Fruit fly (Drosophila melanogaster) whole organism, embryonic: ENCODE results near the gene CdGAPr.

Experiments
- Awh ChIP-seq: fragments of 200-800 bp; sonication (Bioruptor generic); IDR thresholded peaks from 2 replicates; pipeline ENCODE4, ENCODE4 v1.3.6; 2022; ENCODE audit warnings: missing biosample characterization, missing genetic modification characterization
- Blimp-1 ChIP-seq: fragments of 200-800 bp; sonication (Bioruptor generic); optimal IDR thresholded peaks from 3 replicates; lab custom pipeline; 2018; ENCODE audit warnings: missing biosample characterization, missing genetic modification characterization, mild to moderate bottlenecking, moderate library complexity, missing genetic modification reagents
- CG10209 ChIP-seq: fragments of 200-800 bp; sonication (Bioruptor generic); optimal IDR thresholded peaks from 3 replicates; lab custom pipeline; 2017; ENCODE audit warnings: missing biosample characterization, mild to moderate bottlenecking, missing genetic modification characterization, missing genetic modification reagents
- CG12155 ChIP-seq: fragments of 200-800 bp; sonication (Bioruptor generic); optimal IDR thresholded peaks from 3 replicates; lab custom pipeline; 2016; ENCODE audit warnings: missing biosample characterization, missing genetic modification characterization
- CG13123 ChIP-seq: fragments of 200-800 bp; sonication (Bioruptor generic); optimal IDR thresholded peaks from 2 replicates; lab custom pipeline; 2016; ENCODE audit warnings: missing biosample characterization, missing genetic modification characterization
- CG14441 ChIP-seq: fragments of 200-800 bp; sonication (Bioruptor generic); IDR thresholded peaks from 2 replicates; pipeline ENCODE4 v1.3.6; 2022; ENCODE audit warnings: missing biosample characterization, missing genetic modification characterization
- CG17802 ChIP-seq: fragments of 200-800 bp; sonication (Bioruptor generic); optimal IDR thresholded peaks from 2 replicates; lab custom pipeline; 2018; ENCODE audit warnings: missing biosample characterization, mild to moderate bottlenecking, missing genetic modification characterization, moderate library complexity
- CG18599 ChIP-seq: fragments of 200-800 bp; sonication (Bioruptor generic); optimal IDR thresholded peaks from 3 replicates; lab custom pipeline; 2017; ENCODE audit warnings: missing biosample characterization, missing genetic modification characterization, mild to moderate bottlenecking, moderate library complexity, missing genetic modification reagents
- CG2199 ChIP-seq: fragments of 200-800 bp; sonication (Bioruptor generic); IDR thresholded peaks from 3 replicates; pipeline ENCODE4 v1.3.6; 2022; ENCODE audit warnings: missing biosample characterization, missing genetic modification characterization
- CG2712 ChIP-seq: fragments of 200-800 bp; optimal IDR thresholded peaks from 3 replicates; lab custom pipeline; 2019; ENCODE audit warnings: missing biosample characterization, mild to moderate bottlenecking, missing genetic modification characterization, moderate library complexity
- CG3163 ChIP-seq: fragments of 200-800 bp; sonication (Bioruptor generic); optimal IDR thresholded peaks from 3 replicates; lab custom pipeline; 2016; ENCODE audit warnings: missing biosample characterization, missing genetic modification characterization
- CG3847 ChIP-seq: fragments of 200-800 bp; sonication (Bioruptor generic); IDR thresholded peaks from 2 replicates; pipeline ENCODE4 v1.3.6; 2022; ENCODE audit warnings: missing biosample characterization, missing genetic modification characterization
- CG6791 ChIP-seq: fragments of 200-800 bp; sonication (Bioruptor generic); IDR thresholded peaks from 3 replicates; pipeline ENCODE4 v1.3.6; 2022; ENCODE audit warnings: missing biosample characterization, missing genetic modification characterization; ENCODE audit not compliant: partially characterized antibody
- CG7271 ChIP-seq: fragments of 200-800 bp; sonication (Bioruptor generic); optimal IDR thresholded peaks from 2 replicates; lab custom pipeline; 2018; ENCODE audit warnings: missing biosample characterization, mild to moderate bottlenecking, missing genetic modification characterization, moderate library complexity
- CG7928 ChIP-seq: fragments of 200-800 bp; sonication (Bioruptor generic); optimal IDR thresholded peaks from 2 replicates; lab custom pipeline; 2017; ENCODE audit warnings: missing biosample characterization, mild to moderate bottlenecking, missing genetic modification characterization
- CG8281 ChIP-seq: fragments of 200-800 bp; sonication (Bioruptor generic); optimal IDR thresholded peaks from 2 replicates; lab custom pipeline; 2018; ENCODE audit warnings: missing biosample characterization, mild to moderate bottlenecking, missing genetic modification characterization, moderate library complexity
- CG9797 ChIP-seq: fragments of 200-800 bp; sonication (Bioruptor generic); optimal IDR thresholded peaks from 3 replicates; lab custom pipeline; 2018; ENCODE audit warnings: missing biosample characterization, mild to moderate bottlenecking, missing genetic modification characterization
- Deaf1 ChIP-seq: fragments of 200-800 bp; optimal IDR thresholded peaks from 3 replicates; lab custom pipeline; 2019; ENCODE audit warnings: missing biosample characterization, mild to moderate bottlenecking, missing genetic modification characterization, moderate library complexity
- Drgx ChIP-seq: fragments of 200-800 bp; sonication (Bioruptor generic); IDR thresholded peaks from 2 replicates; pipeline ENCODE4 v1.3.6; 2022; ENCODE audit warnings: missing biosample characterization, missing genetic modification characterization
- Ets65A ChIP-seq: fragments of 200-800 bp; sonication (Bioruptor generic); peaks from one replicate; lab custom pipeline; 2016; ENCODE audit warnings: missing biosample characterization, missing genetic modification characterization
- Fer2 ChIP-seq: fragments of 200-800 bp; sonication (Bioruptor generic); optimal IDR thresholded peaks from 2 replicates; lab custom pipeline; 2018; ENCODE audit warnings: missing biosample characterization, mild to moderate bottlenecking, missing genetic modification characterization, moderate library complexity
- Gsc ChIP-seq: fragments of 200-800 bp; sonication (Bioruptor generic); IDR thresholded peaks from 2 replicates; pipeline ENCODE4 v1.3.6; 2022; ENCODE audit warnings: missing biosample characterization, missing genetic modification characterization
- HmgD ChIP-seq: fragments of 200-800 bp; sonication (Bioruptor generic); optimal IDR thresholded peaks from 3 replicates; lab custom pipeline; 2016; ENCODE audit warnings: missing biosample characterization, missing genetic modification characterization
- Hr78 ChIP-seq, 2 experiments: fragments of 200-800 bp in 1 of 2; fragments of >200 bp in 1 of 2; sonication (Bioruptor generic) in 1 of 2; optimal IDR thresholded peaks; 2 replicates each; lab custom pipeline; 2017 to 2019; ENCODE audit warnings: missing biosample characterization in 2 of 2, missing genetic modification characterization in 2 of 2, mild to moderate bottlenecking in 1 of 2, moderate library complexity in 1 of 2
- Med ChIP-seq: fragments of 200-800 bp; sonication (Bioruptor generic); peaks from one replicate; lab custom pipeline; 2016; ENCODE audit warnings: missing biosample characterization, missing genetic modification characterization, mild to moderate bottlenecking, inconsistent platforms, moderate library complexity
- Xrp1 ChIP-seq: fragments of 200-800 bp; sonication (Bioruptor generic); IDR thresholded peaks from 2 replicates; pipeline ENCODE4 v1.3.6; 2022; ENCODE audit warnings: missing biosample characterization, missing genetic modification characterization
- crc ChIP-seq: fragments of 200-800 bp; sonication (Bioruptor generic); optimal IDR thresholded peaks from 2 replicates; lab custom pipeline; 2016; ENCODE audit warnings: missing biosample characterization, missing genetic modification characterization
- crp ChIP-seq, 2 experiments: fragments of 200-800 bp; sonication (Bioruptor generic); optimal IDR thresholded peaks; 2 replicates in 1 of 2; 3 replicates in 1 of 2; lab custom pipeline; 2017; ENCODE audit warnings: missing biosample characterization in 2 of 2, missing genetic modification characterization in 2 of 2, mild to moderate bottlenecking in 1 of 2, moderate library complexity in 1 of 2
- dati ChIP-seq: fragments of 200-800 bp; sonication (Bioruptor generic); IDR thresholded peaks from 2 replicates; pipeline ENCODE4 v1.3.6; 2022; ENCODE audit warnings: missing biosample characterization, missing genetic modification characterization
- dimm ChIP-seq: fragments of 200-800 bp; sonication (Bioruptor generic); IDR thresholded peaks from 2 replicates; pipeline ENCODE4 v1.3.6; 2022; ENCODE audit warnings: missing biosample characterization, missing genetic modification characterization
- eve ChIP-seq, 2 experiments: fragments of >200 bp; optimal IDR thresholded peaks; 2 replicates each; lab custom pipeline; 2017; ENCODE audit warnings: missing biosample characterization in 2 of 2, missing genetic modification characterization in 2 of 2
- hkb ChIP-seq, 2 experiments: fragments of 200-800 bp in 1 of 2; fragments of >200 bp in 1 of 2; sonication (Bioruptor generic) in 1 of 2; IDR thresholded peaks in 1 of 2; optimal IDR thresholded peaks in 1 of 2; 2 replicates each; pipeline versions ENCODE4 v1.3.6 to Lab custom; 2017 to 2022; ENCODE audit warnings: missing biosample characterization in 1 of 2, missing genetic modification characterization in 1 of 2
- mirr ChIP-seq: fragments of 200-800 bp; sonication (Bioruptor generic); optimal IDR thresholded peaks from 3 replicates; lab custom pipeline; 2018; ENCODE audit warnings: missing biosample characterization, mild to moderate bottlenecking, missing genetic modification characterization
- otp ChIP-seq: fragments of 200-800 bp; sonication (Bioruptor generic); IDR thresholded peaks from 3 replicates; pipeline ENCODE4, ENCODE4 v1.3.6; 2022; ENCODE audit warnings: missing biosample characterization, missing genetic modification characterization
- pnt ChIP-seq: fragments of 200-800 bp; sonication (Bioruptor generic); optimal IDR thresholded peaks from 3 replicates; lab custom pipeline; 2016; ENCODE audit warnings: missing biosample characterization, missing genetic modification characterization
- pzg ChIP-seq: fragments of 200-800 bp; sonication (Bioruptor generic); optimal IDR thresholded peaks from 3 replicates; lab custom pipeline; 2018; ENCODE audit warnings: missing biosample characterization, mild to moderate bottlenecking, missing genetic modification characterization, moderate library complexity
- rib ChIP-seq: fragments of 200-800 bp; sonication (Bioruptor generic); IDR thresholded peaks from 2 replicates; pipeline ENCODE4 v1.3.6; 2022; ENCODE audit warnings: missing biosample characterization, missing genetic modification characterization
- row ChIP-seq: fragments of 200-800 bp; sonication (Bioruptor generic); IDR thresholded peaks from 3 replicates; pipeline ENCODE4 v1.3.6; 2022; ENCODE audit warnings: missing biosample characterization, missing genetic modification characterization
- sens ChIP-seq: fragments of 200-800 bp; sonication (Bioruptor generic); peaks from one replicate; lab custom pipeline; 2016; ENCODE audit warnings: missing biosample characterization, missing genetic modification characterization
- sim ChIP-seq: fragments of 200-800 bp; sonication (Bioruptor generic); IDR thresholded peaks from 2 replicates; pipeline ENCODE4 v1.3.6; 2022; ENCODE audit warnings: missing biosample characterization, missing genetic modification characterization
- sr ChIP-seq: fragments of 200-800 bp; sonication (Bioruptor generic); IDR thresholded peaks from 3 replicates; pipeline ENCODE4 v1.3.6; 2022; ENCODE audit warnings: missing biosample characterization, missing genetic modification characterization
- tx ChIP-seq: fragments of 200-800 bp; sonication (Bioruptor generic); optimal IDR thresholded peaks from 2 replicates; lab custom pipeline; 2016; ENCODE audit warnings: missing biosample characterization, missing genetic modification characterization
- wdn ChIP-seq: fragments of 200-800 bp; sonication (Bioruptor generic); IDR thresholded peaks from 2 replicates; pipeline ENCODE4 v1.3.6; 2022; ENCODE audit warnings: missing biosample characterization, missing genetic modification characterization

Gene CdGAPr

dm6 chr2L:19790553-19791320, 945 bp downstream of the CdGAPr start (continued):
- TF ChIP-seq CG10209 (GFP tag; lab: Kevin White, UChicago) (peak; percentile 39), CG3163 (GFP tag; lab: Kevin White, UChicago) (peak; percentile 8), rib (GFP tag; lab: Robert Waterston, UW) (0 out of 2 replicates have a peak, but pooled peaks have one; percentile 21), HmgD (GFP tag; lab: Kevin White, UChicago) (no peak), crp (GFP tag; optimal IDR thresholded peaks at IDR 0.05; lab: Kevin White, UChicago) (peak in 1 of 2 experiments; percentile 23), pzg (GFP tag; lab: Kevin White, UChicago) (peak; percentile 11), row (GFP tag; lab: Robert Waterston, UW) (peak; percentile 18; the same call in 1 of the 3 replicates), Fer2 (tag; lab: Kevin White, UChicago) (no peak)
- TF ChIP-seq, all 482 proteins: peak for 61

dm6 chr2L:19788735-19789134, 2.9 kb downstream of the CdGAPr start:
- 0 out of 3 replicates have a peak, but pooled peaks have one; percentile 18 for TF ChIP-seq row (GFP tag; lab: Robert Waterston, UW)
- TF ChIP-seq otp (GFP tag; lab: Robert Waterston, UW), result no peak
- TF ChIP-seq CG2712 (tag; lab: Kevin White, UChicago), result no peak
- peak; percentile 20 for TF ChIP-seq Ets65A
- peak; percentile 53 for TF ChIP-seq Drgx
- no peak for TF ChIP-seq CG13123
- no peak for TF ChIP-seq CG17802 (tag; lab: Kevin White, UChicago)

- TF ChIP-seq sens (peak; percentile 85), Xrp1 (GFP tag; lab: Robert Waterston, UW) (0 out of 2 replicates have a peak, but pooled peaks have one; percentile 11), tx (no peak), mirr (GFP tag; lab: Kevin White, UChicago) (no peak)
Observed at dm6 chr2L:19787930-19788329, 3.8 kb downstream of the CdGAPr start.

- TF ChIP-seq sim (no peak), pnt (GFP tag; lab: Kevin White, UChicago) (no peak), CG9797 (GFP tag; lab: Kevin White, UChicago) (no peak), wdn (GFP tag; lab: Robert Waterston, UW) (no peak), dati (GFP tag; lab: Robert Waterston, UW) (no peak), Hr78 (GFP tag; optimal IDR thresholded peaks at IDR 0.05; lab: Kevin White, UChicago) (no peak), sr (GFP tag; lab: Robert Waterston, UW) (no peak), Ets65A (peak; percentile 64), Gsc (GFP tag; lab: Robert Waterston, UW) (no peak), hkb (optimal IDR thresholded peaks at IDR 0.05; lab: Kevin White, UChicago) (no peak), hkb (GFP tag; IDR thresholded peaks at IDR 0.05; lab: Robert Waterston, UW) (no peak), dimm (no peak), Deaf1 (no peak), crc (no peak), eve (GFP tag; optimal IDR thresholded peaks at IDR 0.05; lab: Kevin White, UChicago) (no peak), CG7271 (tag; lab: Kevin White, UChicago) (no peak), Med (GFP tag; lab: Kevin White, UChicago) (peak; percentile 49), CG2199 (GFP tag; lab: Robert Waterston, UW) (no peak), Awh (GFP tag; lab: Robert Waterston, UW) (no peak), CG8281 (tag; lab: Kevin White, UChicago) (peak; percentile 98), Blimp-1 (GFP tag; lab: Kevin White, UChicago) (peak; percentile 54), CG18599 (no peak), CG14441 (GFP tag; lab: Robert Waterston, UW) (no peak), CG6791 (GFP tag; lab: Robert Waterston, UW) (no peak), CG12155 (GFP tag; lab: Kevin White, UChicago) (no peak), CG7928 (GFP tag; lab: Kevin White, UChicago) (no peak), CG3847 (GFP tag; lab: Robert Waterston, UW) (no peak)
Observed at dm6 chr2L:19784827-19785569, 6.7 kb downstream of the CdGAPr start.
